Worm (Caenorhabditis elegans) whole organism, late embryonic: ENCODE data around the gene tba-9.

Source experiments
- C08G9.2 ChIP-seq: sonication (generic microtip); optimal IDR thresholded peaks from 2 replicates; lab custom pipeline; 2016; ENCODE audit warnings: mild to moderate bottlenecking, missing genetic modification characterization, moderate library complexity, missing compliant biosample characterization
- F13H6.1 ChIP-seq: sonication (generic microtip); optimal IDR thresholded peaks from 2 replicates; lab custom pipeline; 2016; ENCODE audit warnings: missing genetic modification characterization, missing compliant biosample characterization
- K02D7.2 ChIP-seq: sonication (generic microtip); optimal IDR thresholded peaks from 2 replicates; lab custom pipeline; 2017; ENCODE audit warnings: mild to moderate bottlenecking, missing genetic modification characterization, missing compliant biosample characterization
- K09A11.1 ChIP-seq: sonication (generic microtip); optimal IDR thresholded peaks from 2 replicates; lab custom pipeline; 2017; ENCODE audit warnings: antibody characterized with exemption, mild to moderate bottlenecking, missing genetic modification characterization, missing compliant biosample characterization; ENCODE audit not compliant: insufficient read depth
- ama-1 ChIP-seq: fragments of 150-350 bp; optimal IDR thresholded peaks from 2 replicates; lab custom pipeline; 2014
- ceh-14 ChIP-seq: sonication (generic microtip); optimal IDR thresholded peaks from 2 replicates; lab custom pipeline; 2016; ENCODE audit warnings: missing genotype, missing genetic modification characterization, missing compliant biosample characterization
- ceh-24 ChIP-seq: sonication (generic microtip); optimal IDR thresholded peaks from 2 replicates; lab custom pipeline; 2016; ENCODE audit warnings: mild to moderate bottlenecking, missing genetic modification characterization, missing compliant biosample characterization
- ceh-30 ChIP-seq: fragments of 150-350 bp; optimal IDR thresholded peaks from 2 replicates; lab custom pipeline; 2014; ENCODE audit warnings: missing biosample characterization, missing genetic modification characterization
- ceh-31 ChIP-seq: sonication (generic microtip); optimal IDR thresholded peaks from 2 replicates; lab custom pipeline; 2016; ENCODE audit warnings: missing genetic modification characterization, missing compliant biosample characterization
- ceh-34 ChIP-seq: sonication (generic microtip); optimal IDR thresholded peaks from 2 replicates; lab custom pipeline; 2016; ENCODE audit warnings: mild to moderate bottlenecking, missing genetic modification characterization, missing compliant biosample characterization
- ceh-48 ChIP-seq: sonication (generic microtip); optimal IDR thresholded peaks from 2 replicates; lab custom pipeline; 2016; ENCODE audit warnings: missing genetic modification characterization, inconsistent platforms, missing compliant biosample characterization
- che-1 ChIP-seq: sonication (generic microtip); optimal IDR thresholded peaks from 2 replicates; lab custom pipeline; 2016; ENCODE audit warnings: mild to moderate bottlenecking, missing genetic modification characterization, missing compliant biosample characterization
- dmd-4 ChIP-seq: sonication (generic microtip); optimal IDR thresholded peaks from 2 replicates; lab custom pipeline; 2016; ENCODE audit warnings: borderline replicate concordance, missing genetic modification characterization, missing compliant biosample characterization
- dve-1 ChIP-seq: sonication (generic microtip); optimal IDR thresholded peaks from 2 replicates; lab custom pipeline; 2017; ENCODE audit warnings: antibody characterized with exemption, mild to moderate bottlenecking, missing genetic modification characterization, missing compliant biosample characterization
- elt-2 ChIP-seq: sonication (generic microtip); optimal IDR thresholded peaks from 2 replicates; lab custom pipeline; 2016; ENCODE audit warnings: missing genetic modification reagents, missing genetic modification characterization, missing compliant biosample characterization
- fkh-10 ChIP-seq: fragments of 150-350 bp; optimal IDR thresholded peaks from 2 replicates; lab custom pipeline; 2014; ENCODE audit warnings: missing biosample characterization, missing genetic modification reagents, missing genetic modification characterization
- hlh-13 ChIP-seq: fragments of 200-800 bp; sonication (Bioruptor generic); optimal IDR thresholded peaks from 2 replicates; lab custom pipeline; 2018; ENCODE audit warnings: mild to moderate bottlenecking, missing genetic modification characterization, missing compliant biosample characterization
- hlh-30 ChIP-seq: sonication (generic microtip); optimal IDR thresholded peaks from 2 replicates; lab custom pipeline; 2017; ENCODE audit warnings: antibody characterized with exemption, missing genetic modification characterization, missing compliant biosample characterization; ENCODE audit not compliant: insufficient read depth
- hlh-8 ChIP-seq: sonication (generic microtip); optimal IDR thresholded peaks from 2 replicates; lab custom pipeline; 2016; ENCODE audit warnings: missing genotype, missing genetic modification characterization, missing compliant biosample characterization
- lim-6 ChIP-seq: sonication (generic microtip); optimal IDR thresholded peaks from 2 replicates; lab custom pipeline; 2016; ENCODE audit warnings: missing genetic modification characterization, missing compliant biosample characterization
- lin-11 ChIP-seq: fragments of 200-800 bp; sonication (Bioruptor generic); optimal IDR thresholded peaks from 2 replicates; lab custom pipeline; 2018; ENCODE audit warnings: mild to moderate bottlenecking, missing genetic modification characterization, missing compliant biosample characterization
- madf-2 ChIP-seq: sonication (generic microtip); optimal IDR thresholded peaks from 2 replicates; lab custom pipeline; 2017; ENCODE audit warnings: missing genetic modification characterization, missing compliant biosample characterization
- mec-3 ChIP-seq: sonication (generic microtip); optimal IDR thresholded peaks from 2 replicates; lab custom pipeline; 2016; ENCODE audit warnings: borderline replicate concordance, missing genetic modification characterization, missing compliant biosample characterization
- nfya-1 ChIP-seq: sonication (generic microtip); optimal IDR thresholded peaks from 2 replicates; lab custom pipeline; 2017; ENCODE audit warnings: missing genetic modification characterization, mild to moderate bottlenecking, missing compliant biosample characterization, antibody characterized with exemption, moderate library complexity
- pat-9 ChIP-seq: fragments of 200-800 bp; sonication (Bioruptor generic); optimal IDR thresholded peaks from 2 replicates; lab custom pipeline; 2018; ENCODE audit warnings: mild to moderate bottlenecking, missing genetic modification characterization, moderate library complexity, missing compliant biosample characterization
- pha-2 ChIP-seq: sonication (generic microtip); optimal IDR thresholded peaks from 2 replicates; lab custom pipeline; 2017; ENCODE audit warnings: mild to moderate bottlenecking, missing genetic modification characterization, missing compliant biosample characterization
- pqm-1 ChIP-seq: sonication (generic microtip); optimal IDR thresholded peaks from 2 replicates; lab custom pipeline; 2016; ENCODE audit warnings: missing genetic modification characterization, missing compliant biosample characterization
- pros-1 ChIP-seq: fragments of 150-350 bp; optimal IDR thresholded peaks from 2 replicates; lab custom pipeline; 2014; ENCODE audit warnings: missing biosample characterization, missing genetic modification reagents, missing genetic modification characterization
- ref-2 ChIP-seq: sonication (generic microtip); optimal IDR thresholded peaks from 2 replicates; lab custom pipeline; 2016; ENCODE audit warnings: missing genetic modification characterization, missing compliant biosample characterization
- syd-9 ChIP-seq: sonication (generic microtip); optimal IDR thresholded peaks from 2 replicates; lab custom pipeline; 2016; ENCODE audit warnings: mild to moderate bottlenecking, missing genetic modification characterization, moderate library complexity, missing compliant biosample characterization
- tbx-2 ChIP-seq: sonication (generic microtip); optimal IDR thresholded peaks from 2 replicates; lab custom pipeline; 2016; ENCODE audit warnings: missing genetic modification characterization, missing compliant biosample characterization
- tbx-7 ChIP-seq: sonication (generic microtip); optimal IDR thresholded peaks from 2 replicates; lab custom pipeline; 2016; ENCODE audit warnings: missing genotype, missing genetic modification characterization, missing compliant biosample characterization
- unc-3 ChIP-seq, 2 experiments: fragments of 200-800 bp in 1 of 2; sonication (Bioruptor generic) in 1 of 2; sonication (generic microtip) in 1 of 2; conservative IDR thresholded peaks in 1 of 2; optimal IDR thresholded peaks in 1 of 2; 2 replicates each; pipeline versions ENCODE4 v1.3.6 to Lab custom; 2016 to 2022; ENCODE audit warnings: missing compliant biosample characterization in 2 of 2, missing genetic modification characterization in 2 of 2, missing genetic modification reagents in 1 of 2
- unc-86 ChIP-seq: sonication (generic microtip); optimal IDR thresholded peaks from 2 replicates; lab custom pipeline; 2016; ENCODE audit warnings: missing genetic modification characterization, missing compliant biosample characterization
- ztf-16 ChIP-seq: sonication (generic microtip); optimal IDR thresholded peaks from 2 replicates; lab custom pipeline; 2017; ENCODE audit warnings: missing genetic modification characterization, missing compliant biosample characterization

The tba-9 gene

DNA sequence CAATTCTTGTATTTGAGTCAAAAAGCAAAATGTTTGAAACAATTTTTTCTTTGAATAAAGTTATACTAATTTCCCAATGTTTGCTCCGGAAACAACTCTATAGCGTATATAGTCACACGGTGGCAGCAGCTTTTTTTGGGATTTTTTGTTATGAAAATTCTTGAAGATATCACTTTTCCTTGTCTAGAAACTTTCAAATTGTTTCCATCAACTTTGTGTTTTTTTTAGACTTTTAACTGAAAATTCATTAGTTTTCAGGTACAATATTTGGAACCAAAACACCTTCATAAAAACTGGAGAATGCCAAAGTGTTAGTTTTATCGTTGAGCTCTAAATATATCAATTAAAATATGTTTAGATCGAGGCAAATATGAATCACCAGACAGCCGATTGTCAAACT is 20.0 kb downstream of the tba-9 start, which contains the start of gene K09C4.7:
Gene K09C4.7, plus strand, starts transcription at position 301 of the 400 bp plus-strand sequence.
- no peak for TF ChIP-seq ceh-34 (tag; lab: Kevin White, UChicago)
- no peak for TF ChIP-seq ceh-31 (tag; lab: Kevin White, UChicago)
- TF ChIP-seq ceh-48 (tag; lab: Kevin White, UChicago): no peak
- TF ChIP-seq ceh-30: no peak
- TF ChIP-seq pat-9 (tag; lab: Kevin White, UChicago): no peak
- no peak for TF ChIP-seq pros-1 (tag; lab: Kevin White, UChicago)
- TF ChIP-seq hlh-13: no peak
- TF ChIP-seq che-1 (tag; lab: Kevin White, UChicago): no peak
- no peak for TF ChIP-seq hlh-8
- TF ChIP-seq F13H6.1 (tag; lab: Kevin White, UChicago): no peak
- TF ChIP-seq madf-2 (tag; lab: Kevin White, UChicago): no peak
- TF ChIP-seq fkh-10 (GFP tag; lab: Kevin White, UChicago): no peak

DNA sequence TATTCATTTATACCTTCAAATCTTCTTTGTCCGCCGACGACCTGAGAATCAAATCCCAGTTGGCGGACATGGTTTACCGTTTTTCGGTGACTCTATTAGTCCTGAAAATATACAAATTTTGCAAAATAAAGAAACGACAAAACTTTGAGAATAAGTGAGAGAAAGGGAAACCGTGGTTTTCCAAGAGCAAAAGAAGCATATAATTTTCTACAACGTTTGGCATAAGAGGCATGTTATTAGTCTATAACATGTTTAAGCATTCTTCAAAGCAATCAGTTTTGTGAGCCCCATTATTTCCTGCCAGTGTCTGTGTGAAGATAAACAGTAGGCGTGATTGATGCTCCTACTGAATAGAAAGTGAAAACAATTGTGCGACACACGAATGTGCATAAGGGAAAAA is 27.5 kb downstream of the tba-9 start, which contains the start of gene K09C4.10:
Gene K09C4.10, minus strand, starts transcription at position 101 of the 400 bp plus-strand sequence.
- TF ChIP-seq tbx-2 (tag; lab: Kevin White, UChicago) (no peak), nfya-1 (tag; lab: Kevin White, UChicago) (no peak), pat-9 (tag; lab: Kevin White, UChicago) (no peak), ref-2 (tag; lab: Kevin White, UChicago) (no peak), pqm-1 (tag; lab: Kevin White, UChicago) (no peak), hlh-30 (no peak), ceh-14 (tag; lab: Kevin White, UChicago) (no peak), ceh-34 (tag; lab: Kevin White, UChicago) (no peak), C08G9.2 (tag; lab: Kevin White, UChicago) (no peak), K02D7.2 (tag; lab: Kevin White, UChicago) (no peak), F13H6.1 (tag; lab: Kevin White, UChicago) (no peak)
- TF ChIP-seq, all 69 proteins: peak for 0

DNA sequence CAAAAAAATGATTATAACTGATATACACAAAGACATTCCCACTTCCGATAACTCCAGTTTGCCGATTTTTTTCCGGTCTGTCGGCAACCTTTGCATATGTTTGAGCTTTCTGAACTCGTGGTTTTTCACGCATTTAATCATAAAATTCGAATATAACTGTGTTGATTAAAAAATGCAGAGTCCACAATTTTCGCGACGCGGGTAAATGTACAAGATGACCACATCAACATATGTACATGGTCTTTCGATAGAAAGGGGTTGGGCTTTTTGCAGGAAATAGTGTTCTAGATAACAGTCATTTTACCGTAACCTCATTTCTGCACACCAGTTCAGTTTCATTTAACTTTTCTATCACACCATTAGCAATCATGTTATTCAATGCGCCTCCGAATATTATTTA is 29.7 kb downstream of the tba-9 start, which contains the start of gene K09C4.5:
Gene K09C4.5, plus strand, starts transcription at position 326 of the 400 bp plus-strand sequence.
- TF ChIP-seq unc-86 (tag; lab: Kevin White, UChicago) (no peak), unc-3 (GFP tag; conservative IDR thresholded peaks at IDR 0.05; lab: Robert Waterston, UW) (no peak), unc-3 (tag; optimal IDR thresholded peaks at IDR 0.05; lab: Kevin White, UChicago) (no peak), tbx-7 (tag; lab: Kevin White, UChicago) (no peak), mec-3 (tag; lab: Kevin White, UChicago) (no peak), dmd-4 (tag; lab: Kevin White, UChicago) (no peak), ceh-34 (tag; lab: Kevin White, UChicago) (no peak), ceh-30 (no peak), hlh-30 (no peak), ceh-31 (tag; lab: Kevin White, UChicago) (no peak), ama-1 (lab: Kevin White, UChicago) (no peak), lim-6 (tag; lab: Kevin White, UChicago) (no peak), syd-9 (no peak), lin-11 (no peak), dve-1 (tag; lab: Kevin White, UChicago) (no peak), pha-2 (tag; lab: Kevin White, UChicago) (no peak), ztf-16 (tag; lab: Kevin White, UChicago) (no peak), pat-9 (tag; lab: Kevin White, UChicago) (no peak)
- TF ChIP-seq, all 69 proteins: peak for 0

DNA sequence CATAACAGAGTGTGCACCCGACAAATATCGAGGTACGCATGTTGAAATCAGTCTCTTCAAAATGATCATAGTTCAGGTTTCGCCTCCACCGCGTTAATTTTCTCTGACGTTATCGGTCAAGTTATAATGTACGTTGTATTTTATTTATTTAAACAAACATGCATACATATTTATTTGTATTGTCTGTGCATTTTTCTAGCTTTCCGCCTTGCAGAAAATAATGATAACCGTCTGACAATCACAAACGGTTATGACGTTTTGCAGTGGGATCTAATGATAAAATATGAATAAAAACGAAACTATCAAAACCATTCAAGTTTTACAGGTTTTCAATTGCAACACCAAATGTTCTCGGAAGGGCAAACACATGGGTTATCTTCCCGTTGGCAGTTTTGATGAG is 30.6 kb downstream of the tba-9 start:
- TF ChIP-seq ceh-24 (tag; lab: Kevin White, UChicago) (no peak), elt-2 (peak; percentile 3), K09A11.1 (tag; lab: Kevin White, UChicago) (no peak)
